Worm (Caenorhabditis elegans): ENCODE results near the gene pqbp-1.1.

ce11 chrIV:237350-237749, 24.1 kb downstream of the pqbp-1.1 start, which contains the start of gene ints-13:
- no peak for TF ChIP-seq W03F9.2 (tag; optimal IDR thresholded peaks at IDR 0.05)
- no peak for TF ChIP-seq him-1 (tag; optimal IDR thresholded peaks at IDR 0.05)

All from whole organism, L4/young adult.